Worm (Caenorhabditis elegans): ENCODE results near the gene F15H10.10.

- TF ChIP-seq xbp-1 (tag; optimal IDR thresholded peaks at IDR 0.05) (no peak), tbx-2 (tag; optimal IDR thresholded peaks at IDR 0.05) (no peak), aly-2 (tag; optimal IDR thresholded peaks at IDR 0.05) (no peak), snpc-4 (tag; optimal IDR thresholded peaks at IDR 0.05) (no peak), isw-1 (GFP tag; IDR thresholded peaks at IDR 0.05) (no peak), nhr-12 (tag; optimal IDR thresholded peaks at IDR 0.05) (no peak), zag-1 (tag; optimal IDR thresholded peaks at IDR 0.05) (no peak), unc-86 (tag; optimal IDR thresholded peaks at IDR 0.05) (no peak), mdl-1 (tag; optimal IDR thresholded peaks at IDR 0.05) (no peak), nhr-237 (tag; optimal IDR thresholded peaks at IDR 0.05) (no peak), unc-62 (GFP tag; optimal IDR thresholded peaks at IDR 0.05) (no peak), lin-13 (GFP tag; optimal IDR thresholded peaks at IDR 0.05) (no peak), snu-23 (GFP tag; optimal IDR thresholded peaks at IDR 0.05) (no peak)
These were observed 29.4 kb downstream of the F15H10.10 start for ce11 chrV:10387412-10387811.
